Fruit fly (Drosophila melanogaster) whole organism, pupa: Measurements from ENCODE around the gene Rga.

Experiments
- CG10348 ChIP-seq: fragments of 200-800 bp; sonication (Bioruptor generic); IDR thresholded peaks from 2 replicates; pipeline ENCODE4 v1.3.6; 2022; ENCODE audit warnings: missing biosample characterization, missing genetic modification characterization
- CG12605 ChIP-seq: fragments of 200-800 bp; sonication (Bioruptor generic); IDR thresholded peaks from 2 replicates; pipeline ENCODE4 v1.3.6; 2022; ENCODE audit warnings: missing biosample characterization, missing genetic modification characterization
- CG13204 ChIP-seq: fragments of 200-800 bp; sonication (Bioruptor generic); optimal IDR thresholded peaks from 2 replicates; lab custom pipeline; 2018; ENCODE audit warnings: missing biosample characterization, mild to moderate bottlenecking, missing genetic modification characterization, moderate library complexity
- CG14655 ChIP-seq: fragments of 200-800 bp; sonication (Bioruptor generic); optimal IDR thresholded peaks from 3 replicates; lab custom pipeline; 2017; ENCODE audit warnings: mild to moderate bottlenecking, missing biosample characterization, missing genetic modification reagents, missing genetic modification characterization
- CG15710 ChIP-seq: fragments of 200-800 bp; sonication (Bioruptor generic); optimal IDR thresholded peaks from 2 replicates; lab custom pipeline; 2018; ENCODE audit warnings: missing biosample characterization, mild to moderate bottlenecking, missing genetic modification characterization, moderate library complexity
- CG17806 ChIP-seq: fragments of 200-800 bp; sonication (Bioruptor generic); optimal IDR thresholded peaks from 2 replicates; lab custom pipeline; 2018; ENCODE audit warnings: missing biosample characterization, mild to moderate bottlenecking, missing genetic modification characterization, moderate library complexity
- CG32121 ChIP-seq: fragments of 200-800 bp; sonication (Bioruptor generic); IDR thresholded peaks from 2 replicates; pipeline ENCODE4 v1.3.6; 2022; ENCODE audit warnings: missing biosample characterization, missing genetic modification characterization
- CG34367 ChIP-seq: fragments of 200-800 bp; sonication (Bioruptor generic); optimal IDR thresholded peaks from 2 replicates; lab custom pipeline; 2018; ENCODE audit warnings: missing biosample characterization, mild to moderate bottlenecking, missing genetic modification characterization
- CG4496 ChIP-seq: fragments of 200-800 bp; sonication (Bioruptor generic); IDR thresholded peaks from 3 replicates; pipeline ENCODE4 v1.3.6; 2022; ENCODE audit warnings: missing biosample characterization, missing genetic modification characterization
- CG8159 ChIP-seq: fragments of 200-800 bp; sonication (Bioruptor generic); optimal IDR thresholded peaks from 3 replicates; lab custom pipeline; 2018; ENCODE audit warnings: missing biosample characterization, mild to moderate bottlenecking, missing genetic modification characterization, moderate library complexity
- CG8301 ChIP-seq: fragments of 200-800 bp; sonication (Bioruptor generic); optimal IDR thresholded peaks from 2 replicates; lab custom pipeline; 2018; ENCODE audit warnings: missing biosample characterization, mild to moderate bottlenecking, missing genetic modification characterization
- CG9948 ChIP-seq: fragments of 200-800 bp; sonication (Bioruptor generic); optimal IDR thresholded peaks from 2 replicates; lab custom pipeline; 2018; ENCODE audit warnings: missing biosample characterization, mild to moderate bottlenecking, missing genetic modification characterization, moderate library complexity
- D1 ChIP-seq: fragments of 200-800 bp; sonication (Bioruptor generic); optimal IDR thresholded peaks from 2 replicates; lab custom pipeline; 2018; ENCODE audit warnings: missing biosample characterization, mild to moderate bottlenecking, missing genetic modification characterization, moderate library complexity
- EcR ChIP-seq: fragments of 200-800 bp; sonication (Bioruptor generic); optimal IDR thresholded peaks from 3 replicates; lab custom pipeline; 2019; ENCODE audit warnings: missing biosample characterization, missing genetic modification characterization, mild to moderate bottlenecking, moderate library complexity, missing genetic modification reagents
- Ets98B ChIP-seq: fragments of 200-800 bp; sonication (Bioruptor generic); IDR thresholded peaks from 2 replicates; pipeline ENCODE4 v1.3.6; 2022; ENCODE audit warnings: missing biosample characterization, missing genetic modification characterization
- Pif1A ChIP-seq: fragments of 200-800 bp; sonication (Bioruptor generic); optimal IDR thresholded peaks from 3 replicates; lab custom pipeline; 2016; ENCODE audit warnings: missing biosample characterization, missing genetic modification characterization
- Pif1B ChIP-seq: fragments of 200-800 bp; sonication (Bioruptor generic); optimal IDR thresholded peaks from 3 replicates; lab custom pipeline; 2016; ENCODE audit warnings: missing biosample characterization, missing genetic modification characterization
- Snoo ChIP-seq: fragments of 200-800 bp; sonication (Bioruptor generic); optimal IDR thresholded peaks from 3 replicates; lab custom pipeline; 2017; ENCODE audit warnings: missing biosample characterization, mild to moderate bottlenecking, missing genetic modification characterization, inconsistent platforms
- fd96Ca ChIP-seq: fragments of 200-800 bp; sonication (Bioruptor generic); IDR thresholded peaks from 3 replicates; pipeline ENCODE4 v1.3.6; 2022; ENCODE audit warnings: missing biosample characterization, missing genetic modification characterization
- gl ChIP-seq: fragments of 200-800 bp; sonication (Bioruptor generic); optimal IDR thresholded peaks from 2 replicates; lab custom pipeline; 2018; ENCODE audit warnings: missing biosample characterization, mild to moderate bottlenecking, missing genetic modification characterization
- rn ChIP-seq: fragments of 200-800 bp; sonication (Bioruptor generic); IDR thresholded peaks from 2 replicates; pipeline ENCODE4 v1.3.6; 2022; ENCODE audit warnings: missing biosample characterization, missing genetic modification characterization

Gene Rga

dm6 chr3R:5653887-5654286 is 41.0 kb upstream of the Rga start:
- TF ChIP-seq gl (tag; lab: Kevin White, UChicago): no peak
- TF ChIP-seq CG34367 (tag; lab: Kevin White, UChicago): no peak
- TF ChIP-seq Ets98B: no peak
- TF ChIP-seq rn (GFP tag; lab: Robert Waterston, UW): no peak
- TF ChIP-seq CG15710: no peak
- TF ChIP-seq CG14655 (GFP tag; lab: Kevin White, UChicago): no peak
- no peak for TF ChIP-seq Pif1A (GFP tag; lab: Kevin White, UChicago)
- TF ChIP-seq Pif1B: no peak
- TF ChIP-seq CG32121: no peak
- no peak for TF ChIP-seq CG10348 (GFP tag; lab: Robert Waterston, UW)
- no peak for TF ChIP-seq CG8159
- no peak for TF ChIP-seq CG17806 (tag; lab: Kevin White, UChicago)
- TF ChIP-seq CG12605 (GFP tag; lab: Robert Waterston, UW): no peak
- TF ChIP-seq D1: no peak
- TF ChIP-seq, all 21 proteins: peak for 0

dm6 chr3R:5649903-5650302 is 37.0 kb upstream of the Rga start:
- TF ChIP-seq Pif1A (GFP tag; lab: Kevin White, UChicago) (no peak), CG17806 (tag; lab: Kevin White, UChicago) (no peak), CG12605 (GFP tag; lab: Robert Waterston, UW) (no peak), D1 (no peak), gl (tag; lab: Kevin White, UChicago) (no peak), CG32121 (no peak), CG14655 (GFP tag; lab: Kevin White, UChicago) (no peak), fd96Ca (GFP tag; lab: Robert Waterston, UW) (no peak), CG15710 (no peak), CG10348 (GFP tag; lab: Robert Waterston, UW) (no peak), CG4496 (GFP tag; lab: Robert Waterston, UW) (no peak), CG13204 (GFP tag; lab: Kevin White, UChicago) (no peak)

dm6 chr3R:5648569-5649476 is 35.9 kb upstream of the Rga start, which contains the start of the genes MTA1-like and Sec23:
TSS of gene MTA1-like (minus strand) at chr3R:5648738.
TSS of gene Sec23 (plus strand) at chr3R:5649065.
- peak; percentile 22 for TF ChIP-seq CG17806 (tag; lab: Kevin White, UChicago)
- peak; percentile 33 for TF ChIP-seq CG9948 (tag; lab: Kevin White, UChicago)
- TF ChIP-seq CG8159: peak; percentile 63
- no peak for TF ChIP-seq CG14655 (GFP tag; lab: Kevin White, UChicago)
- TF ChIP-seq CG32121: no peak
- TF ChIP-seq CG10348 (GFP tag; lab: Robert Waterston, UW): no peak
- TF ChIP-seq gl (tag; lab: Kevin White, UChicago): no peak
- TF ChIP-seq rn (GFP tag; lab: Robert Waterston, UW): no peak
- no peak for TF ChIP-seq CG13204 (GFP tag; lab: Kevin White, UChicago)
- no peak for TF ChIP-seq CG34367 (tag; lab: Kevin White, UChicago)
- TF ChIP-seq Snoo (tag; lab: Kevin White, UChicago): peak; percentile 39
- no peak for TF ChIP-seq EcR (GFP tag; lab: Kevin White, UChicago)
- peak; percentile 13; the same call in 2 of the 3 replicates for TF ChIP-seq fd96Ca (GFP tag; lab: Robert Waterston, UW)
- peak; percentile 43 for TF ChIP-seq Pif1A (GFP tag; lab: Kevin White, UChicago)
- no peak; the same call in 1 of the 2 replicates for TF ChIP-seq Ets98B
- peak; percentile 47; the same call in 1 of the 3 replicates for TF ChIP-seq CG4496 (GFP tag; lab: Robert Waterston, UW)
- TF ChIP-seq CG12605 (GFP tag; lab: Robert Waterston, UW): no peak
- TF ChIP-seq CG15710: peak; percentile 44
- TF ChIP-seq CG8301 (tag; lab: Kevin White, UChicago): peak; percentile 9
- TF ChIP-seq Pif1B: peak; percentile 61
- TF ChIP-seq D1: no peak

dm6 chr3R:5647705-5648568 is 35.0 kb upstream of the Rga start:
- TF ChIP-seq CG32121: 0 out of 2 replicates have a peak, but pooled peaks have one; percentile 41
- TF ChIP-seq Pif1B: no peak
- 0 out of 3 replicates have a peak, but pooled peaks have one; percentile 21 for TF ChIP-seq CG4496 (GFP tag; lab: Robert Waterston, UW)

- peak; percentile 8 for TF ChIP-seq EcR (GFP tag; lab: Kevin White, UChicago)
- no peak for TF ChIP-seq CG14655 (GFP tag; lab: Kevin White, UChicago)
- no peak for TF ChIP-seq fd96Ca (GFP tag; lab: Robert Waterston, UW)
These were observed 30.5 kb upstream of the Rga start for dm6 chr3R:5643421-5643820.
